Worm (Caenorhabditis elegans): ENCODE results near the gene mct-5.

mct-5 gene

ce11 chrII:7075564-7076228 lies 22.7 kb downstream of the mct-5 start, which contains the start of gene T02G5.7:
Gene T02G5.7, plus strand, starts transcription at chrII:7075614.
- TF ChIP-seq T22C8.4 (GFP tag; IDR thresholded peaks at IDR 0.05) (no peak), flt-1 (GFP tag; IDR thresholded peaks at IDR 0.05) (no peak), cog-1 (tag; optimal IDR thresholded peaks at IDR 0.05) (no peak), klf-2 (GFP tag; conservative IDR thresholded peaks at IDR 0.05) (no peak), ztf-29 (GFP tag; IDR thresholded peaks at IDR 0.05) (no peak), ref-1 (GFP tag; conservative IDR thresholded peaks at IDR 0.05) (no peak), tab-1 (GFP tag; IDR thresholded peaks at IDR 0.05) (no peak), ztf-23 (GFP tag; IDR thresholded peaks at IDR 0.05) (no peak), med-1 (GFP tag; optimal IDR thresholded peaks at IDR 0.05; ENCODE audit: insufficient read depth) (no peak)

DNA sequence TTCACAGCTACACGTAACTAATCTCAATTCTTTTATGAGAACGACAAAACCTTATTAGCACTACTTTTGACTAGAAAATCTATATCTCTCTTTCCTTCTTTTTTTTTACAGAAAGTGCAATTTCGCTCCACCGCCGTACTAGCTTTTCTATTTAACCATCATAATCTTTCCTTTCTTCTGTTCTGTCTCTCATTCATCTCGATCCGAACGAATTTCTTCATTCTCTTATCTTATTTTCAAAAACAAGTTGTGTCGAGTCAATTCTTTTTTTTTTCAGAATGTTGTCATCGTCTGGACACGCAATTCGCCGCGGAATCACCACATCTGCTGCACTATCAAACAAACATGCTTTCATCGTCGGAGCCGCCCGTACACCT lies 24.9 kb downstream of the mct-5 start, which contains the start of gene kat-1:
kat-1 (plus strand) TSS at position 278 of the 377 bp plus-strand sequence.
- TF ChIP-seq tab-1 (GFP tag; IDR thresholded peaks at IDR 0.05) (no peak), T22C8.4 (GFP tag; IDR thresholded peaks at IDR 0.05) (no peak), klf-2 (GFP tag; conservative IDR thresholded peaks at IDR 0.05) (no peak), cog-1 (tag; optimal IDR thresholded peaks at IDR 0.05) (no peak), ref-1 (GFP tag; conservative IDR thresholded peaks at IDR 0.05) (no peak), med-1 (GFP tag; optimal IDR thresholded peaks at IDR 0.05; ENCODE audit: insufficient read depth) (no peak), flt-1 (GFP tag; IDR thresholded peaks at IDR 0.05) (no peak), ztf-23 (GFP tag; IDR thresholded peaks at IDR 0.05) (no peak), ztf-29 (GFP tag; IDR thresholded peaks at IDR 0.05) (no peak)

- TF ChIP-seq med-1 (GFP tag; optimal IDR thresholded peaks at IDR 0.05; ENCODE audit: insufficient read depth) (no peak), ztf-29 (GFP tag; IDR thresholded peaks at IDR 0.05) (0 out of 2 replicates have a peak, but pooled peaks have one; percentile 41), flt-1 (GFP tag; IDR thresholded peaks at IDR 0.05) (peak; percentile 77), cog-1 (tag; optimal IDR thresholded peaks at IDR 0.05) (peak; percentile 74)
Measured at ce11 chrII:7072590-7073536, 25.5 kb downstream of the mct-5 start.

ce11 chrII:7072315-7072589 lies 26.1 kb downstream of the mct-5 start, which contains the start of gene kars-1:
Gene kars-1, minus strand, starts transcription at chrII:7072415.
- TF ChIP-seq med-1 (GFP tag; optimal IDR thresholded peaks at IDR 0.05; ENCODE audit: insufficient read depth) (no peak), ztf-29 (GFP tag; IDR thresholded peaks at IDR 0.05) (no peak), ref-1 (GFP tag; conservative IDR thresholded peaks at IDR 0.05) (no peak), T22C8.4 (GFP tag; IDR thresholded peaks at IDR 0.05) (no peak), cog-1 (tag; optimal IDR thresholded peaks at IDR 0.05) (no peak), flt-1 (GFP tag; IDR thresholded peaks at IDR 0.05) (no peak), ztf-23 (GFP tag; IDR thresholded peaks at IDR 0.05) (no peak), klf-2 (GFP tag; conservative IDR thresholded peaks at IDR 0.05) (no peak)

DNA sequence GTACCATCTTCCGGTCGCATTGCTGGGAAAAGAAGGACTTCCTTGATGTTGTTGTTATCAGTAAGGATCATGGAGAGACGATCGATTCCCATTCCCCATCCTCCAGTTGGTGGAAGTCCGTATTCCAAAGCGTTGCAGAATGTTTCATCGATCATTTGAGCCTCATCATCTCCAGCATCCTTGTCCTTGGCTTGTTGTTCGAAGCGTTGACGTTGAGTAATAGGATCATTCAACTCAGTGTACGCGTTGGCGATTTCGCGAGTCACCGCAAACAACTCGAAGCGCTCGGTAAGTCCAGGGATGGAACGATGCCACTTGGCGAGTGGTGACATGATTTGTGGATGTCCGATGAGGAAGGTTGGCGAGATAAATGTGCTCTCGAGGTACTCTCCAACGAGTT lies 28.0 kb downstream of the mct-5 start:
- TF ChIP-seq klf-2 (GFP tag; conservative IDR thresholded peaks at IDR 0.05) = no peak
- no peak for TF ChIP-seq med-1 (GFP tag; optimal IDR thresholded peaks at IDR 0.05; ENCODE audit: insufficient read depth)
- no peak for TF ChIP-seq ref-1 (GFP tag; conservative IDR thresholded peaks at IDR 0.05)
- TF ChIP-seq ztf-29 (GFP tag; IDR thresholded peaks at IDR 0.05) = no peak
- no peak for TF ChIP-seq cog-1 (tag; optimal IDR thresholded peaks at IDR 0.05)
- TF ChIP-seq flt-1 (GFP tag; IDR thresholded peaks at IDR 0.05) = no peak
- no peak for TF ChIP-seq tab-1 (GFP tag; IDR thresholded peaks at IDR 0.05)
- no peak for TF ChIP-seq T22C8.4 (GFP tag; IDR thresholded peaks at IDR 0.05)
- no peak for TF ChIP-seq ztf-23 (GFP tag; IDR thresholded peaks at IDR 0.05)

ce11 chrII:7069866-7070265 lies 28.5 kb downstream of the mct-5 start, which contains the start of gene him-14:
Gene him-14, minus strand, starts transcription at chrII:7069966.
- TF ChIP-seq T22C8.4 (GFP tag; IDR thresholded peaks at IDR 0.05) (no peak), klf-2 (GFP tag; conservative IDR thresholded peaks at IDR 0.05) (no peak)

DNA sequence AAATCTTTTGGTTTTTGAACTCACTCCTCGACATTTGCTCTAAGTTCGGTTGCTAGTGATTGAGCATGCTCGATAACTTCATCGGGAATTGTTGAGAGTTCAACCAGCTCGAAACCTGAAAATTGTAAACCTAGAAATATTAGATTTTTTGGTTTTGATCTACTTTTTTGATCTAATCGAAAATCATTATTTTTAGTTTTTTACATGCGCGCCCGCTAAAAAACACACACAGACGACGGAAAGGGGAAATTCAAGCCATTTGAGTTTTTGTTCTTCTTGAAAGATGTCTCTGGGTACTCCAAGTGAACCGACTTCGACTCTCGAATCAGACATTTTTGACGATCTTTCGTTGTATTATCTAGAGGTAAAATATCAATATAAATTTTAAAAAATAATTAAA lies 33.0 kb downstream of the mct-5 start, which contains the start of gene nos-2:
nos-2 (plus strand) TSS at position 228 of the 400 bp plus-strand sequence.
- no peak for TF ChIP-seq cog-1 (tag; optimal IDR thresholded peaks at IDR 0.05)
- TF ChIP-seq ztf-23 (GFP tag; IDR thresholded peaks at IDR 0.05) = no peak
- no peak for TF ChIP-seq med-1 (GFP tag; optimal IDR thresholded peaks at IDR 0.05; ENCODE audit: insufficient read depth)
- no peak for TF ChIP-seq ref-1 (GFP tag; conservative IDR thresholded peaks at IDR 0.05)
- TF ChIP-seq flt-1 (GFP tag; IDR thresholded peaks at IDR 0.05) = no peak
- no peak for TF ChIP-seq ztf-29 (GFP tag; IDR thresholded peaks at IDR 0.05)
- no peak for TF ChIP-seq klf-2 (GFP tag; conservative IDR thresholded peaks at IDR 0.05)
- TF ChIP-seq tab-1 (GFP tag; IDR thresholded peaks at IDR 0.05) = no peak
- TF ChIP-seq T22C8.4 (GFP tag; IDR thresholded peaks at IDR 0.05) = no peak

- TF ChIP-seq klf-2 (GFP tag; conservative IDR thresholded peaks at IDR 0.05) (no peak), med-1 (GFP tag; optimal IDR thresholded peaks at IDR 0.05; ENCODE audit: insufficient read depth) (no peak), flt-1 (GFP tag; IDR thresholded peaks at IDR 0.05) (no peak), T22C8.4 (GFP tag; IDR thresholded peaks at IDR 0.05) (no peak), cog-1 (tag; optimal IDR thresholded peaks at IDR 0.05) (no peak), ztf-29 (GFP tag; IDR thresholded peaks at IDR 0.05) (no peak), ref-1 (GFP tag; conservative IDR thresholded peaks at IDR 0.05) (no peak), ztf-23 (GFP tag; IDR thresholded peaks at IDR 0.05) (no peak), tab-1 (GFP tag; IDR thresholded peaks at IDR 0.05) (no peak)
Measured at ce11 chrII:7061730-7062129, 36.7 kb downstream of the mct-5 start, which contains the start of gene acs-6. Gene acs-6, plus strand, starts transcription at chrII:7062030.

- TF ChIP-seq cog-1 (tag; optimal IDR thresholded peaks at IDR 0.05) = no peak
- no peak for TF ChIP-seq flt-1 (GFP tag; IDR thresholded peaks at IDR 0.05)
- TF ChIP-seq ztf-23 (GFP tag; IDR thresholded peaks at IDR 0.05) = no peak
- TF ChIP-seq ztf-29 (GFP tag; IDR thresholded peaks at IDR 0.05) = no peak
- no peak for TF ChIP-seq med-1 (GFP tag; optimal IDR thresholded peaks at IDR 0.05; ENCODE audit: insufficient read depth)
- TF ChIP-seq klf-2 (GFP tag; conservative IDR thresholded peaks at IDR 0.05) = no peak
- no peak for TF ChIP-seq T22C8.4 (GFP tag; IDR thresholded peaks at IDR 0.05)
- TF ChIP-seq ref-1 (GFP tag; conservative IDR thresholded peaks at IDR 0.05) = no peak
- TF ChIP-seq tab-1 (GFP tag; IDR thresholded peaks at IDR 0.05) = no peak
Measured at ce11 chrII:7060791-7061190, 37.6 kb downstream of the mct-5 start.

Data from whole organism, midembryonic.